Fruit fly (Drosophila melanogaster) whole organism, embryonic: Measurements from ENCODE around the gene Root.

Experiments used
- Atf6 ChIP-seq: fragments of 200-800 bp; sonication (Bioruptor generic); IDR thresholded peaks from 2 replicates; pipeline ENCODE4 v1.3.6; 2022; ENCODE audit warnings: missing biosample characterization, missing genetic modification characterization
- Bgb ChIP-seq: fragments of 200-800 bp; sonication (Bioruptor generic); IDR thresholded peaks from 2 replicates; pipeline ENCODE4 v1.3.6; 2022; ENCODE audit warnings: missing biosample characterization, missing genetic modification characterization; ENCODE audit not compliant: partially characterized antibody
- CG10654 ChIP-seq: fragments of 200-800 bp; sonication (Bioruptor generic); optimal IDR thresholded peaks from 2 replicates; lab custom pipeline; 2016; ENCODE audit warnings: missing biosample characterization, missing genetic modification characterization
- CG11085 ChIP-seq: fragments of 200-800 bp; sonication (Bioruptor generic); IDR thresholded peaks from 2 replicates; pipeline ENCODE4 v1.3.6; 2022; ENCODE audit warnings: missing biosample characterization, missing genetic modification characterization
- CG12071 ChIP-seq: fragments of 200-800 bp; sonication (Bioruptor generic); optimal IDR thresholded peaks from 3 replicates; lab custom pipeline; 2018; ENCODE audit warnings: missing biosample characterization, mild to moderate bottlenecking, missing genetic modification characterization
- CG12942 ChIP-seq: fragments of 200-800 bp; sonication (Bioruptor generic); optimal IDR thresholded peaks from 3 replicates; lab custom pipeline; 2016; ENCODE audit warnings: missing biosample characterization, missing genetic modification characterization
- CG13296 ChIP-seq: fragments of 200-800 bp; sonication (Bioruptor generic); optimal IDR thresholded peaks from 3 replicates; lab custom pipeline; 2018; ENCODE audit warnings: missing biosample characterization, mild to moderate bottlenecking, missing genetic modification characterization
- CG14050 ChIP-seq: fragments of 200-800 bp; sonication (Bioruptor generic); IDR thresholded peaks from 3 replicates; pipeline ENCODE4 v1.3.6; 2022; ENCODE audit warnings: missing biosample characterization, missing genetic modification characterization
- CG1602 ChIP-seq: fragments of 200-800 bp; sonication (Bioruptor generic); optimal IDR thresholded peaks from 3 replicates; lab custom pipeline; 2016; ENCODE audit warnings: missing biosample characterization, missing genetic modification characterization
- CG17568 ChIP-seq: fragments of 200-800 bp; sonication (Bioruptor generic); optimal IDR thresholded peaks from 2 replicates; lab custom pipeline; 2018; ENCODE audit warnings: missing biosample characterization, mild to moderate bottlenecking, missing genetic modification characterization, moderate library complexity
- CG17802 ChIP-seq: fragments of 200-800 bp; sonication (Bioruptor generic); optimal IDR thresholded peaks from 2 replicates; lab custom pipeline; 2018; ENCODE audit warnings: missing biosample characterization, mild to moderate bottlenecking, missing genetic modification characterization, moderate library complexity
- CG17912 ChIP-seq: fragments of 200-800 bp; sonication (Bioruptor generic); optimal IDR thresholded peaks from 2 replicates; lab custom pipeline; 2018; ENCODE audit warnings: missing biosample characterization, mild to moderate bottlenecking, missing genetic modification characterization
- CG2875 ChIP-seq: fragments of 200-800 bp; sonication (Bioruptor generic); optimal IDR thresholded peaks from 2 replicates; lab custom pipeline; 2017; ENCODE audit warnings: missing biosample characterization, mild to moderate bottlenecking, missing genetic modification characterization, missing genetic modification reagents
- CG2889 ChIP-seq: fragments of 200-800 bp; sonication (Bioruptor generic); IDR thresholded peaks from 3 replicates; pipeline ENCODE4 v1.3.6; 2022; ENCODE audit warnings: missing biosample characterization, missing genetic modification characterization
- CG30431 ChIP-seq: fragments of 200-800 bp; sonication (Bioruptor generic); optimal IDR thresholded peaks from 2 replicates; lab custom pipeline; 2017; ENCODE audit warnings: missing biosample characterization, missing genetic modification characterization
- CG3065 ChIP-seq: fragments of 200-800 bp; sonication (Bioruptor generic); optimal IDR thresholded peaks from 2 replicates; lab custom pipeline; 2016; ENCODE audit warnings: missing biosample characterization, missing genetic modification characterization
- CG34224 ChIP-seq: fragments of 200-800 bp; sonication (Bioruptor generic); IDR thresholded peaks from 3 replicates; pipeline ENCODE4 v1.3.6; 2022; ENCODE audit warnings: missing biosample characterization, missing genetic modification characterization; ENCODE audit not compliant: partially characterized antibody
- CG5245 ChIP-seq: fragments of 200-800 bp; sonication (Bioruptor generic); optimal IDR thresholded peaks from 3 replicates; lab custom pipeline; 2016; ENCODE audit warnings: missing biosample characterization, missing genetic modification characterization
- CG6272 ChIP-seq: fragments of 200-800 bp; sonication (Bioruptor generic); IDR thresholded peaks from 2 replicates; pipeline ENCODE4 v1.3.6; 2022; ENCODE audit warnings: missing biosample characterization, missing genetic modification characterization
- CG6854 ChIP-seq: fragments of 200-800 bp; sonication (Bioruptor generic); optimal IDR thresholded peaks from 3 replicates; lab custom pipeline; 2017; ENCODE audit warnings: missing biosample characterization, mild to moderate bottlenecking, missing genetic modification characterization
- CG8765 ChIP-seq: fragments of 200-800 bp; sonication (Bioruptor generic); IDR thresholded peaks from 2 replicates; pipeline ENCODE4 v1.3.6; 2022; ENCODE audit warnings: missing biosample characterization, missing genetic modification characterization
- Chrac-16 ChIP-seq: fragments of 200-800 bp; sonication (Bioruptor generic); optimal IDR thresholded peaks from 3 replicates; lab custom pipeline; 2016; ENCODE audit warnings: missing biosample characterization, missing genetic modification characterization
- Dbx ChIP-seq: fragments of 200-800 bp; sonication (Bioruptor generic); IDR thresholded peaks from 3 replicates; pipeline ENCODE4 v1.3.6; 2022; ENCODE audit warnings: missing biosample characterization, missing genetic modification characterization
- E2f1 ChIP-seq: fragments of 200-800 bp; sonication (Bioruptor generic); IDR thresholded peaks from 2 replicates; pipeline ENCODE4 v1.3.6; 2022; ENCODE audit warnings: missing biosample characterization, missing genetic modification characterization
- Ets65A ChIP-seq: fragments of 200-800 bp; sonication (Bioruptor generic); peaks from one replicate; lab custom pipeline; 2016; ENCODE audit warnings: missing biosample characterization, missing genetic modification characterization
- Fer3 ChIP-seq: fragments of 200-800 bp; sonication (Bioruptor generic); optimal IDR thresholded peaks from 2 replicates; lab custom pipeline; 2018; ENCODE audit warnings: missing biosample characterization, mild to moderate bottlenecking, missing genetic modification characterization, moderate library complexity
- Lhr ChIP-seq: fragments of 200-800 bp; sonication (Bioruptor generic); optimal IDR thresholded peaks from 3 replicates; lab custom pipeline; 2017; ENCODE audit warnings: mild to moderate bottlenecking, missing biosample characterization, missing genetic modification reagents, missing genetic modification characterization
- Mad ChIP-seq: fragments of 200-800 bp; sonication (Bioruptor generic); optimal IDR thresholded peaks from 2 replicates; lab custom pipeline; 2016; ENCODE audit warnings: missing biosample characterization, missing genetic modification characterization
- NFAT ChIP-seq: fragments of 200-800 bp; sonication (Bioruptor generic); IDR thresholded peaks from 2 replicates; pipeline ENCODE4 v1.3.6; 2022; ENCODE audit warnings: missing biosample characterization, missing genetic modification characterization
- Trl ChIP-seq, 3 experiments: fragments of >200 bp in 2 of 3; fragments of 200-800 bp in 1 of 3; sonication (Bioruptor generic) in 1 of 3; optimal IDR thresholded peaks; 2 replicates in 1 of 3; 3 replicates in 2 of 3; lab custom pipeline; 2016 to 2017; ENCODE audit warnings: missing biosample characterization in 1 of 3, missing genetic modification characterization in 1 of 3
- ac ChIP-seq: fragments of 200-800 bp; sonication (Bioruptor generic); optimal IDR thresholded peaks from 3 replicates; lab custom pipeline; 2017; ENCODE audit warnings: missing biosample characterization, mild to moderate bottlenecking, missing genetic modification characterization
- aop ChIP-seq: fragments of 200-800 bp; sonication (Bioruptor generic); IDR thresholded peaks from 2 replicates; pipeline ENCODE4 v1.3.6; 2022; ENCODE audit warnings: missing biosample characterization, missing genetic modification characterization
- chm ChIP-seq: fragments of 200-800 bp; sonication (Bioruptor generic); IDR thresholded peaks from 2 replicates; pipeline ENCODE4 v1.3.6; 2022; ENCODE audit warnings: missing biosample characterization, missing genetic modification characterization
- croc ChIP-seq: fragments of 200-800 bp; sonication (Bioruptor generic); conservative IDR thresholded peaks from 3 replicates; pipeline ENCODE4 v1.3.6; 2022; ENCODE audit warnings: missing biosample characterization, missing genetic modification characterization
- ems ChIP-seq: fragments of 200-800 bp; sonication (Bioruptor generic); optimal IDR thresholded peaks from 3 replicates; lab custom pipeline; 2016; ENCODE audit warnings: missing biosample characterization, missing genetic modification characterization
- gro ChIP-seq: fragments of 200-800 bp; sonication (Bioruptor generic); optimal IDR thresholded peaks from 2 replicates; lab custom pipeline; 2016; ENCODE audit warnings: missing biosample characterization, missing genetic modification characterization
- hth ChIP-seq: fragments of >200 bp; optimal IDR thresholded peaks from 2 replicates; lab custom pipeline; 2017; ENCODE audit warnings: inconsistent platforms
- ind ChIP-seq: fragments of 200-800 bp; sonication (Bioruptor generic); optimal IDR thresholded peaks from 3 replicates; lab custom pipeline; 2016; ENCODE audit warnings: missing biosample characterization, missing genetic modification characterization
- kay ChIP-seq: fragments of 200-800 bp; sonication (Bioruptor generic); optimal IDR thresholded peaks from 2 replicates; lab custom pipeline; 2016; ENCODE audit warnings: missing biosample characterization, missing genetic modification characterization
- kni ChIP-seq: fragments of 200-800 bp; sonication (Bioruptor generic); optimal IDR thresholded peaks from 3 replicates; lab custom pipeline; 2017; ENCODE audit warnings: mild to moderate bottlenecking, missing biosample characterization, missing genetic modification reagents, missing genetic modification characterization
- lbe ChIP-seq: fragments of 200-800 bp; sonication (Bioruptor generic); optimal IDR thresholded peaks from 2 replicates; lab custom pipeline; 2016; ENCODE audit warnings: missing biosample characterization, mild to moderate bottlenecking, missing genetic modification characterization
- org-1 ChIP-seq: fragments of 200-800 bp; sonication (Bioruptor generic); optimal IDR thresholded peaks from 2 replicates; lab custom pipeline; 2017; ENCODE audit warnings: missing biosample characterization, missing genetic modification characterization
- p53 ChIP-seq: fragments of 200-800 bp; sonication (Bioruptor generic); optimal IDR thresholded peaks from 2 replicates; lab custom pipeline; 2016; ENCODE audit warnings: missing biosample characterization, missing genetic modification characterization
- ranshi ChIP-seq: fragments of 200-800 bp; sonication (Bioruptor generic); IDR thresholded peaks from 2 replicates; pipeline ENCODE4 v1.3.6; 2022; ENCODE audit warnings: missing biosample characterization, missing genetic modification characterization
- ro ChIP-seq: fragments of 200-800 bp; sonication (Bioruptor generic); IDR thresholded peaks from 2 replicates; pipeline ENCODE4 v1.3.6; 2022; ENCODE audit warnings: missing biosample characterization, missing genetic modification characterization
- sd ChIP-seq: fragments of 200-800 bp; sonication (Bioruptor generic); optimal IDR thresholded peaks from 3 replicates; lab custom pipeline; 2018; ENCODE audit warnings: missing biosample characterization, mild to moderate bottlenecking, missing genetic modification characterization, moderate library complexity
- seq ChIP-seq: fragments of 200-800 bp; sonication (Bioruptor generic); IDR thresholded peaks from 2 replicates; pipeline ENCODE4 v1.3.6; 2022; ENCODE audit warnings: missing biosample characterization, missing genetic modification characterization
- tll ChIP-seq, 2 experiments: fragments of 200-800 bp in 1 of 2; fragments of >200 bp in 1 of 2; sonication (Bioruptor generic) in 1 of 2; optimal IDR thresholded peaks; 2 replicates each; lab custom pipeline; 2017 to 2019; ENCODE audit warnings: missing biosample characterization in 2 of 2, missing genetic modification characterization in 2 of 2, mild to moderate bottlenecking in 1 of 2, moderate library complexity in 1 of 2
- tup ChIP-seq: fragments of 200-800 bp; sonication (Bioruptor generic); optimal IDR thresholded peaks from 2 replicates; lab custom pipeline; 2016; ENCODE audit warnings: missing biosample characterization, mild to moderate bottlenecking, missing genetic modification characterization, moderate library complexity
- twi ChIP-seq: fragments of 200-800 bp; optimal IDR thresholded peaks from 2 replicates; lab custom pipeline; 2019; ENCODE audit warnings: missing biosample characterization, mild to moderate bottlenecking, missing genetic modification characterization, moderate library complexity

The Root gene

DNA sequence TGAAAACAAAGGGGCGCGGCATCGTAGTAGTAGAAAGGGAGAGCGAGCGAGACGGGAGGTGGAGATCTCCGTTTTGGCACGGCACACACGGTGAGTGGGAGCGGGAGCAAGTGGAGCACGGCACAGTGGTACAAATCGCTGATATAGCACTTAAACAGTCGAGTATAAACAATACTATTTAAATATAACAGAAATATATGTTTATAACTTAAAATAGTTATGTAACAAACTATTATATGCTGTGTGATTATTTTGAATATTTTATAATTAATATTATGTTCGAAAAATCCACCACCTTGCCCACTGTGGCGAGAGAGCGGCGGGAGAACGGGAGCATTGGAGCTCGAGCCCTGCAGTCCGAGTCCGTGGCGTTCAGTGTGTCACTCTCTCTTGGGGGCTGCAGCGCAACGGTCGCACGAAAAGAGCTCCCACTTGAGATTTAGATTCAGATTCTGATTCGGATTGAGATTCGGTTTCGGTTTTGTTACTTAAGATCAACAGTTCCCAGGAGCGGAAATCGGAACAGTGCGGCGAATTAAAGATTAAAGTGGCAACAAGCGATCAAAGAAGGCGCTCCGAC lies 28.0 kb downstream of the Root start, which contains the start of gene Kal1 (continued):
- peak; percentile 89 for TF ChIP-seq CG17568 (GFP tag; lab: Kevin White, UChicago)
- peak; percentile 69 for TF ChIP-seq Chrac-16 (GFP tag; lab: Kevin White, UChicago)
- TF ChIP-seq tup (GFP tag; lab: Kevin White, UChicago), result peak; percentile 56
- TF ChIP-seq seq (GFP tag; lab: Robert Waterston, UW), result peak; percentile 95
- TF ChIP-seq CG8765, result 0 out of 2 replicates have a peak, but pooled peaks have one; percentile 34
- TF ChIP-seq p53 (GFP tag; lab: Kevin White, UChicago), result no peak
- TF ChIP-seq Atf6 (GFP tag; lab: Robert Waterston, UW), result peak; percentile 89
- TF ChIP-seq ac (GFP tag; lab: Kevin White, UChicago), result peak; percentile 57
- TF ChIP-seq Trl (optimal IDR thresholded peaks at IDR 0.05; lab: Kevin White, UChicago), result peak in 1 of 2 experiments; percentile 44
- TF ChIP-seq Trl (GFP tag; optimal IDR thresholded peaks at IDR 0.05; lab: Kevin White, UChicago), result no peak
- TF ChIP-seq CG17912 (GFP tag; lab: Kevin White, UChicago), result peak; percentile 5
- peak; percentile 86 for TF ChIP-seq Lhr (GFP tag; lab: Kevin White, UChicago)
- TF ChIP-seq Mad (GFP tag; lab: Kevin White, UChicago), result peak; percentile 22
- peak; percentile 71 for TF ChIP-seq CG3065 (GFP tag; lab: Kevin White, UChicago)
- TF ChIP-seq gro (GFP tag; lab: Kevin White, UChicago), result no peak
- peak; percentile 78; the same call in 2 of the 3 replicates for TF ChIP-seq CG2889 (GFP tag; lab: Robert Waterston, UW)
- TF ChIP-seq CG10654 (GFP tag; lab: Kevin White, UChicago), result peak; percentile 83
- peak; percentile 71 for TF ChIP-seq Dbx
- TF ChIP-seq croc, result peak; percentile 90
- TF ChIP-seq lbe (GFP tag; lab: Kevin White, UChicago), result peak; percentile 96
- TF ChIP-seq Fer3 (tag; lab: Kevin White, UChicago), result peak; percentile 88
- peak; percentile 51 for TF ChIP-seq sd (tag; lab: Kevin White, UChicago)
- TF ChIP-seq ind, result peak; percentile 82
- TF ChIP-seq Ets65A (GFP tag; lab: Kevin White, UChicago), result peak; percentile 85
- 0 out of 2 replicates have a peak, but pooled peaks have one; percentile 39 for TF ChIP-seq CG11085 (GFP tag; lab: Robert Waterston, UW)
- peak; percentile 81 for TF ChIP-seq CG30431 (GFP tag; lab: Kevin White, UChicago)
- TF ChIP-seq CG6272, result peak; percentile 89
- peak; percentile 81 for TF ChIP-seq CG12071 (GFP tag; lab: Kevin White, UChicago)
- peak; percentile 90 for TF ChIP-seq ranshi
- TF ChIP-seq ro (GFP tag; lab: Robert Waterston, UW), result peak; percentile 78
- peak; percentile 88 for TF ChIP-seq CG13296 (GFP tag; lab: Kevin White, UChicago)
- TF ChIP-seq aop, result 0 out of 2 replicates have a peak, but pooled peaks have one; percentile 28
- peak; percentile 95 for TF ChIP-seq CG2875
- peak; percentile 44; the same call in 1 of the 2 replicates for TF ChIP-seq NFAT (GFP tag; lab: Robert Waterston, UW)
- TF ChIP-seq Bgb (GFP tag; lab: Robert Waterston, UW), result no peak
- TF ChIP-seq hth (lab: Kevin White, UChicago), result no peak
- TF ChIP-seq CG17802 (tag; lab: Kevin White, UChicago), result peak; percentile 65
- TF ChIP-seq ems (GFP tag; lab: Kevin White, UChicago), result peak; percentile 29
- peak; percentile 91 for TF ChIP-seq CG14050 (GFP tag; lab: Robert Waterston, UW)
- peak; percentile 84 for TF ChIP-seq CG1602 (GFP tag; lab: Kevin White, UChicago)
- TF ChIP-seq E2f1 (GFP tag; lab: Robert Waterston, UW), result peak; percentile 88
- peak; percentile 88 for TF ChIP-seq twi (tag; lab: Kevin White, UChicago)
- TF ChIP-seq org-1 (GFP tag; lab: Kevin White, UChicago), result peak; percentile 90
- TF ChIP-seq CG5245 (GFP tag; lab: Kevin White, UChicago), result peak; percentile 85
- TF ChIP-seq tll (GFP tag; optimal IDR thresholded peaks at IDR 0.05; lab: Kevin White, UChicago), result no peak
- TF ChIP-seq kni (GFP tag; lab: Kevin White, UChicago), result peak; percentile 58
- TF ChIP-seq CG12942 (GFP tag; lab: Kevin White, UChicago), result peak; percentile 75
- peak; percentile 86 for TF ChIP-seq CG6854
- TF ChIP-seq chm (GFP tag; lab: Robert Waterston, UW), result peak; percentile 95
- no peak for TF ChIP-seq CG34224
- peak; percentile 62 for TF ChIP-seq kay (GFP tag; lab: Kevin White, UChicago)
